Worm (Caenorhabditis elegans): ENCODE measurements around the gene nduc-2.

The nduc-2 gene

ce11 chrIII:2786740-2787139, at the start of gene nduc-2:
Gene nduc-2, plus strand, starts transcription at chrIII:2786852.
- TF ChIP-seq hnd-1 (tag; optimal IDR thresholded peaks at IDR 0.05) (no peak), aly-1 (tag; optimal IDR thresholded peaks at IDR 0.05) (no peak), ceh-36 (tag; optimal IDR thresholded peaks at IDR 0.05) (no peak), tra-4 (tag; optimal IDR thresholded peaks at IDR 0.05) (no peak), pes-1 (GFP tag; IDR thresholded peaks at IDR 0.05) (no peak), tbx-11 (GFP tag; IDR thresholded peaks at IDR 0.05) (no peak), hmbx-1 (tag; optimal IDR thresholded peaks at IDR 0.05) (no peak), sea-1 (GFP tag; conservative IDR thresholded peaks at IDR 0.05) (no peak), ama-1 (optimal IDR thresholded peaks at IDR 0.05) (no peak), B0310.2 (tag; optimal IDR thresholded peaks at IDR 0.05) (no peak)

- TF ChIP-seq hmg-4 (GFP tag; optimal IDR thresholded peaks at IDR 0.05) = no peak
- no peak for TF ChIP-seq flt-1 (GFP tag; IDR thresholded peaks at IDR 0.05)
- no peak for TF ChIP-seq tbx-37 (GFP tag; conservative IDR thresholded peaks at IDR 0.05)
Measured at ce11 chrIII:2739469-2739868, 47.2 kb upstream of the nduc-2 start, which contains the start of gene cest-25. Gene cest-25, minus strand, starts transcription at chrIII:2739531.

ce11 chrIII:2746553-2746952, 40.1 kb upstream of the nduc-2 start, which contains the start of gene Y71H2AM.14:
Gene Y71H2AM.14, minus strand, starts transcription at chrIII:2746653.
- TF ChIP-seq tra-4 (tag; optimal IDR thresholded peaks at IDR 0.05) (no peak), hnd-1 (tag; optimal IDR thresholded peaks at IDR 0.05) (no peak), aly-1 (tag; optimal IDR thresholded peaks at IDR 0.05) (no peak), hmg-4 (GFP tag; optimal IDR thresholded peaks at IDR 0.05) (no peak), hmbx-1 (tag; optimal IDR thresholded peaks at IDR 0.05) (no peak), F13C5.2 (tag; optimal IDR thresholded peaks at IDR 0.05) (no peak), ets-7 (tag; optimal IDR thresholded peaks at IDR 0.05) (no peak), ceh-13 (GFP tag; optimal IDR thresholded peaks at IDR 0.05) (no peak), ceh-36 (tag; optimal IDR thresholded peaks at IDR 0.05) (no peak), flt-1 (GFP tag; IDR thresholded peaks at IDR 0.05) (no peak), B0310.2 (tag; optimal IDR thresholded peaks at IDR 0.05) (no peak), sea-1 (GFP tag; conservative IDR thresholded peaks at IDR 0.05) (no peak), tbx-37 (GFP tag; conservative IDR thresholded peaks at IDR 0.05) (no peak), pes-1 (GFP tag; IDR thresholded peaks at IDR 0.05) (no peak), tbx-11 (GFP tag; IDR thresholded peaks at IDR 0.05) (no peak), scrt-1 (GFP tag; IDR thresholded peaks at IDR 0.05) (no peak), ama-1 (optimal IDR thresholded peaks at IDR 0.05) (no peak)

ce11 chrIII:2756260-2756659, 30.4 kb upstream of the nduc-2 start, which contains the start of gene gldi-9:
Gene gldi-9, minus strand, starts transcription at chrIII:2756360.
- no peak for TF ChIP-seq hmbx-1 (tag; optimal IDR thresholded peaks at IDR 0.05)
- TF ChIP-seq hmg-4 (GFP tag; optimal IDR thresholded peaks at IDR 0.05) = no peak
- no peak for TF ChIP-seq tra-4 (tag; optimal IDR thresholded peaks at IDR 0.05)
- no peak for TF ChIP-seq tbx-37 (GFP tag; conservative IDR thresholded peaks at IDR 0.05)
- no peak for TF ChIP-seq scrt-1 (GFP tag; IDR thresholded peaks at IDR 0.05)
- TF ChIP-seq ceh-36 (tag; optimal IDR thresholded peaks at IDR 0.05) = no peak
- TF ChIP-seq ama-1 (optimal IDR thresholded peaks at IDR 0.05) = no peak
- TF ChIP-seq flt-1 (GFP tag; IDR thresholded peaks at IDR 0.05) = no peak
- TF ChIP-seq hnd-1 (tag; optimal IDR thresholded peaks at IDR 0.05) = no peak
- TF ChIP-seq ets-7 (tag; optimal IDR thresholded peaks at IDR 0.05) = no peak
- no peak for TF ChIP-seq aly-1 (tag; optimal IDR thresholded peaks at IDR 0.05)
- no peak for TF ChIP-seq ceh-13 (GFP tag; optimal IDR thresholded peaks at IDR 0.05)
- no peak for TF ChIP-seq sea-1 (GFP tag; conservative IDR thresholded peaks at IDR 0.05)
- TF ChIP-seq pes-1 (GFP tag; IDR thresholded peaks at IDR 0.05) = no peak
- TF ChIP-seq tbx-11 (GFP tag; IDR thresholded peaks at IDR 0.05) = no peak
- no peak for TF ChIP-seq F13C5.2 (tag; optimal IDR thresholded peaks at IDR 0.05)

ce11 chrIII:2757478-2757877, 29.2 kb upstream of the nduc-2 start:
- TF ChIP-seq F13C5.2 (tag; optimal IDR thresholded peaks at IDR 0.05) (no peak), hnd-1 (tag; optimal IDR thresholded peaks at IDR 0.05) (no peak), pes-1 (GFP tag; IDR thresholded peaks at IDR 0.05) (no peak), tbx-11 (GFP tag; IDR thresholded peaks at IDR 0.05) (no peak), sea-1 (GFP tag; conservative IDR thresholded peaks at IDR 0.05) (no peak), ceh-13 (GFP tag; optimal IDR thresholded peaks at IDR 0.05) (no peak), tra-4 (tag; optimal IDR thresholded peaks at IDR 0.05) (no peak), ceh-36 (tag; optimal IDR thresholded peaks at IDR 0.05) (peak; percentile 91), tbx-37 (GFP tag; conservative IDR thresholded peaks at IDR 0.05) (no peak)

DNA sequence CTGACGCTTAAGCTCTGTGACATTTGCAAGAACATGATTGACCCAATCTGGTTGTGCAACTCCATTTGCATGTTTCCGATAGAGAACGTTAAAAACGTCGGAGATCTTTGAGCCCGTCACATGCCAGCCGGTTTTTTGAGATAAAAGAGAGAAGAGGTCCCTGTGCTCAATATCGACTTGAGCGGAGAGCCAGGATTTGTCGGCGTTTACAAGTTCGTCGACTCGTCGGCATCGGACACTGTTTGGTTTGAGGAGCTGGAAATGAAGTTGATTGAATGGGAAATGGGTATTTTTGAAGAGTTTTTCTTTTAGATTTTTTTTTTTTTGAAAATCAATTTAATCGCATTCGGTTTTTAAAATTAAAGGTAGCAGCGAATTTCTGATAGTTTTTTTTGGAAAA, 28.6 kb upstream of the nduc-2 start:
- TF ChIP-seq tbx-37 (GFP tag; conservative IDR thresholded peaks at IDR 0.05) = no peak

DNA sequence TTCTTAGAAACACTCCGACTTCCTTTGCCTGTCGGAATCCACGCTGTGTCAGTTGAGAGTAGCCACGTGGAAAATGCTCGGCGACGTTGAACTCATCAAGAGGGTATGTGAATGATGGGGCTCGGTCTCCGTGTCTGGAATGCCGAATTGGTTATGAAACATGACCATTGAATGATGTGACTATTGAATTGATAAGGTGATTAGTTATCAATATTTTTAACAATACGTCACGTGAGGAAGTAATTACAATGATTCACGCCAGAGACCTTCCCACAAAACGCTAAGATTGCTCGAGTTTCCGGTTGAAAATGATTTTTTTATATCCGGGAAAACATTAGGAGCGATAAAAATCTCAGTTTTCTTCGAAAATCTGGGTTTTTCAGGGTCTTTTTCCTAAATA, 27.3 kb upstream of the nduc-2 start:
- TF ChIP-seq B0310.2 (tag; optimal IDR thresholded peaks at IDR 0.05) (no peak), flt-1 (GFP tag; IDR thresholded peaks at IDR 0.05) (no peak), tbx-37 (GFP tag; conservative IDR thresholded peaks at IDR 0.05) (no peak), ets-7 (tag; optimal IDR thresholded peaks at IDR 0.05) (no peak), ama-1 (optimal IDR thresholded peaks at IDR 0.05) (no peak)

DNA sequence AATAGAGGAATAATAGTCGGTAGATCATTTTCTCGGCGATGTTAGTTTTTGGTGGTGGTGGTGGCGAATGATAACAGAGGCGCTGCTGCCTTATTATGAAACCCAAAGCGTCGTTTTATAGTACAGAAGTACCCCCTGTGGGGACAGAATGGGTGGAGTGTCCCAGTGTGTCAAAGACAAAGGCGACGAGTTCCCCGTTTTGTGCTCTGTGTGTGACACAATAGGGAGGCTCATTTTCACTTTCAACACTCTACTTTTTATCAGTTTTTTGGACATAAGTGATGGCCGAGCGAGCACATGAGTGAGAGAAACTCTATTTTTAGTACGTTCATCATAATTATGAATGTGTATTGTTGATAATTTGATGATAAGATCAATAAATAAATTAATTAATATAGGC, 25.9 kb upstream of the nduc-2 start, which contains the start of gene pho-9:
TSS of gene pho-9 (minus strand) at position 91 of the 400 bp plus-strand sequence.
- no peak for TF ChIP-seq B0310.2 (tag; optimal IDR thresholded peaks at IDR 0.05)
- TF ChIP-seq hmbx-1 (tag; optimal IDR thresholded peaks at IDR 0.05) = no peak
- no peak for TF ChIP-seq hnd-1 (tag; optimal IDR thresholded peaks at IDR 0.05)
- TF ChIP-seq flt-1 (GFP tag; IDR thresholded peaks at IDR 0.05) = no peak
- no peak for TF ChIP-seq sea-1 (GFP tag; conservative IDR thresholded peaks at IDR 0.05)
- TF ChIP-seq aly-1 (tag; optimal IDR thresholded peaks at IDR 0.05) = no peak
- TF ChIP-seq hmg-4 (GFP tag; optimal IDR thresholded peaks at IDR 0.05) = no peak
- TF ChIP-seq ceh-13 (GFP tag; optimal IDR thresholded peaks at IDR 0.05) = no peak
- no peak for TF ChIP-seq ets-7 (tag; optimal IDR thresholded peaks at IDR 0.05)
- TF ChIP-seq ceh-36 (tag; optimal IDR thresholded peaks at IDR 0.05) = no peak
- no peak for TF ChIP-seq F13C5.2 (tag; optimal IDR thresholded peaks at IDR 0.05)
- no peak for TF ChIP-seq tbx-37 (GFP tag; conservative IDR thresholded peaks at IDR 0.05)
- no peak for TF ChIP-seq ama-1 (optimal IDR thresholded peaks at IDR 0.05)
